Fruit fly (Drosophila melanogaster): ENCODE data around the gene Twdlalpha.

Twdlalpha gene

DNA sequence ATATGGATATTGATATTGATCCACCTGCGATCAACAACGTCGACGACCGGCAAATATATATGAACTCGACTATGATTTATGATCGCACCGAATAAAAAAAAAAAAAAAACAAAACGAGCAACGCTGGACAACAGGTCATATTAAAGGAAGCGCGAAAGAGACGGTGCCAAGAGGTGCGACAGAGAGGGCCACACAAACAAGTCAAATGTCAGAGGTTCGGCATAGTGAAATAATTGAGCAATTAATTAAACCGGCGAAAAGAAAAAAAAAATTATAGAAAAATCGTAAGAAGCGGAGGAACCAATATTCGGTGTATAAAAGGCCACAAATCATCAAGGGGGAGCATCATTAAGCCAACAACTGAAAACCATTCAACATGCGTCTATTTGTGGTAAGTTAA is at the start of gene Twdlalpha:
Twdlalpha (plus strand) TSS at position 301 of the 400 bp plus-strand sequence.
- TF ChIP-seq Abd-B (GFP tag; optimal IDR thresholded peaks at IDR 0.05) = no peak
- no peak for TF ChIP-seq Vsx2 (GFP tag; optimal IDR thresholded peaks at IDR 0.05; ENCODE audit: partially characterized antibody)
- TF ChIP-seq Myc (optimal IDR thresholded peaks at IDR 0.05) = no peak
- TF ChIP-seq GATAd (GFP tag; optimal IDR thresholded peaks at IDR 0.05) = no peak
- no peak for TF ChIP-seq CrebA (GFP tag; optimal IDR thresholded peaks at IDR 0.05; ENCODE audit: borderline replicate concordance)
- no peak for TF ChIP-seq sage (GFP tag; optimal IDR thresholded peaks at IDR 0.05)
- TF ChIP-seq pan (optimal IDR thresholded peaks at IDR 0.05) = no peak
- no peak for TF ChIP-seq jim (GFP tag; optimal IDR thresholded peaks at IDR 0.05)
- TF ChIP-seq Rel (GFP tag; optimal IDR thresholded peaks at IDR 0.05) = no peak
- no peak for TF ChIP-seq Rel (tag; optimal IDR thresholded peaks at IDR 0.05)
- no peak for TF ChIP-seq tai (GFP tag; optimal IDR thresholded peaks at IDR 0.05)
- TF ChIP-seq Jra (GFP tag; optimal IDR thresholded peaks at IDR 0.05) = no peak
- no peak for TF ChIP-seq ey (GFP tag; optimal IDR thresholded peaks at IDR 0.05)
- no peak for TF ChIP-seq rgr (GFP tag; optimal IDR thresholded peaks at IDR 0.05)
- no peak for TF ChIP-seq Hr83 (GFP tag; optimal IDR thresholded peaks at IDR 0.05; ENCODE audit: poor library complexity, severe bottlenecking)
- no peak for TF ChIP-seq dl (GFP tag; optimal IDR thresholded peaks at IDR 0.05; ENCODE audit: insufficient read depth in 1 of 2, partially characterized antibody in 2 of 2)
- no peak for TF ChIP-seq dsf (GFP tag; optimal IDR thresholded peaks at IDR 0.05; ENCODE audit: borderline replicate concordance)
- no peak for TF ChIP-seq dmrt93B (GFP tag; optimal IDR thresholded peaks at IDR 0.05)

DNA sequence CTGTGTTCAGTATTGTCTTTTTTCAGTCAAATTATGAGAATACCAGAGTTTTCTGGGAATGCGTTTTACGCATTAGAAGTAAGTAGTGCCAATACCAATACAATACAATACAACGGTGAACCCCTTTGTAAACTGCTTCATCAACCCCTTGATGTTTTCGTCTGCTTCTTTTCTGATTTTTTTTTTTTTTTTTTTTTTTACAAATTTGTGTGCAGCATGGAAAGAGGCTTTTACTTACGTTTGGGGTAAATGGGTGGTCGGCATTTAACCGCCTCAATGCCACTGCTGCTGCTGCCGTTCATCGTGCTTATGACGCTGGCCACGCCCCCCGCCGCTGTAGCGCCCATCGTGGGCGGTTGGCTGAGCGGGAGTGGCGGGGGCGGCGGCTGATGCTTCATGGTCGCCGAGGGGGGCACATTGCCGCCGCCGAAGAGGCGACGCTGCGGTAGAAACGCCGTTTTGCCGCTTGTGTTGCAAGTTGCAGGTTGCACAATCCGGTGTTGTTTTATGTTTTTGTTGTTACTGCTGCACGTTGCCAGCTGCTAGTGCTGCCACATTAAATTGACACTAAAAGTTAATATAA is 48.8 kb upstream of the Twdlalpha start:
- TF ChIP-seq Hnf4 (GFP tag; optimal IDR thresholded peaks at IDR 0.05) = no peak
- TF ChIP-seq tai (GFP tag; optimal IDR thresholded peaks at IDR 0.05) = no peak
- no peak for TF ChIP-seq Hr78 (GFP tag; optimal IDR thresholded peaks at IDR 0.05)
- no peak for TF ChIP-seq rgr (GFP tag; optimal IDR thresholded peaks at IDR 0.05)

DNA sequence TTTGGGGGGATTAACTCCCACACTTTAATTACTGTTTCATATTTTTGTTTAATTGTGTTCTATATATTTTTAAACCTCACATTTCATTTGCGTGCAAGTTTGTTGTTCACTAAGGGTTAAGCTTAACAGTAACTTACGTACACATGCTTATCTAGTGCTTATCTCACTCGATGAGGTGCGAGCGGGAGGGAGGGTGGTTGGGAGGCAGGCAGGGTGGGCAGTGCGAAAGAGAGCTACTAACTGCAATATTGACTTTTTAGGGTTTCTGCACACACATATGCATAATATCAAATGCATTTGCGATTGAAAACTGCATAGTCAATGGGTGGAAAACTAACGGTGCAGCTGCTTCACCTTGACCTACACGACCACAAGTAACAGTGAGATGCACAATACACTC is 48.2 kb upstream of the Twdlalpha start:
- no peak for TF ChIP-seq HLH106 (tag; optimal IDR thresholded peaks at IDR 0.05)
- peak; percentile 23 for TF ChIP-seq fru (GFP tag; optimal IDR thresholded peaks at IDR 0.05)

DNA sequence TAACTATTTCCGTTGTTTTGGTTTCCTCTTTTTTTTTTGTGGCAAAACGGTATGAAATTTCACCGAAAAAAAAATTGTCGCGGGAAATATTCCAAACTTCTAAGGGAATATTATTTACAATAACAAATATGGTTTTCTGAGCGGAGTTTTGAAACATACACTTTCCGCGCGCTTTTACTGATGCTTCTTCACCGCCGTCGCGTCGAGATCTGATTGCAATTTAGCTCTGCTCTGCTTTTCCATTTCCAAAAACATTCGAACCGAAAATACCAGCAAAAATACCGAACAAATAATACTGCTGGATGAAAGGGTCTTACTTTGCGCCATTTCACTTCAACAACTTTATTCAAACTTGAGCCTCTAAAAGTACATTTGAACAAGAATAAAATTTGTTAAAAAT is 47.7 kb upstream of the Twdlalpha start, which contains the start of gene Septin4:
Septin4 (minus strand) TSS at position 215 of the 400 bp plus-strand sequence.
- TF ChIP-seq Hr78 (GFP tag; optimal IDR thresholded peaks at IDR 0.05) (no peak), Hnf4 (GFP tag; optimal IDR thresholded peaks at IDR 0.05) (no peak), Abd-B (GFP tag; optimal IDR thresholded peaks at IDR 0.05) (no peak), br (GFP tag; optimal IDR thresholded peaks at IDR 0.05) (no peak), jim (GFP tag; optimal IDR thresholded peaks at IDR 0.05) (no peak), psq (GFP tag; optimal IDR thresholded peaks at IDR 0.05) (no peak), CrebA (GFP tag; optimal IDR thresholded peaks at IDR 0.05; ENCODE audit: borderline replicate concordance) (no peak), tai (GFP tag; optimal IDR thresholded peaks at IDR 0.05) (no peak), dsf (GFP tag; optimal IDR thresholded peaks at IDR 0.05; ENCODE audit: borderline replicate concordance) (no peak), CG9705 (GFP tag; optimal IDR thresholded peaks at IDR 0.05) (no peak), Vsx2 (GFP tag; optimal IDR thresholded peaks at IDR 0.05; ENCODE audit: partially characterized antibody) (no peak), usp (GFP tag; optimal IDR thresholded peaks at IDR 0.05) (no peak)

DNA sequence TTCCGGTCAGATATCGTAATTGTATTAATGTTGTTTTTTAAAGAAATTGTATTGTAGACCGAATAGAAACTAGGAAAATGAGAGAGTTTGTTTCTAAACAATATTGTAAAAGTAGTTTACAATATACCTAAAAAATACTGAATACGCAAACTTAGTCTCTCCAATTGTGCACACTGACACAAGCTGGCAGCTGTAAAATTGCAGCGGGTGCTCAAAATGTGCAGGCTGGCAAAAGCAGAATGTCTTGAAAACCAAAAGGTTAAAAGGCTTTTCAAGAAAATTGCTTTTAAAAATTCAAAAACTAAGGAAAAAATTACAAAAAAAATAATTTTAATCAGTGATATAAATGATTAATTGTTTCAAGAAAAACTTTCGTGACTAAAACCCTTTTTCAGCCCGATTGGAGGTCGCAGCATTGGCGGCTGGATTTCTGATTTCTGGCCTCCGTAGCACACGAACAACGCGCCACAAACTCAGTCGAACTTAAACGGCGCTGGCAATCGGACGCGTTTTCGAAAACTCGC is 46.9 kb upstream of the Twdlalpha start, which contains the start of gene CG4678:
CG4678 (plus strand) TSS at position 474 of the 524 bp plus-strand sequence.
- TF ChIP-seq woc (GFP tag; optimal IDR thresholded peaks at IDR 0.05) (no peak), Vsx2 (GFP tag; optimal IDR thresholded peaks at IDR 0.05; ENCODE audit: partially characterized antibody) (peak; percentile 66), h (GFP tag; optimal IDR thresholded peaks at IDR 0.05) (no peak), usp (GFP tag; optimal IDR thresholded peaks at IDR 0.05) (no peak), brk (GFP tag; optimal IDR thresholded peaks at IDR 0.05) (no peak), foxo (GFP tag; optimal IDR thresholded peaks at IDR 0.05) (no peak), dmrt93B (GFP tag; optimal IDR thresholded peaks at IDR 0.05) (no peak), Mio (GFP tag; optimal IDR thresholded peaks at IDR 0.05) (no peak), CG32264 (GFP tag; optimal IDR thresholded peaks at IDR 0.05) (no peak), Dif (GFP tag; optimal IDR thresholded peaks at IDR 0.05; ENCODE audit: partially characterized antibody) (peak; percentile 96), CrebA (GFP tag; optimal IDR thresholded peaks at IDR 0.05; ENCODE audit: borderline replicate concordance) (no peak), dl (GFP tag; optimal IDR thresholded peaks at IDR 0.05; ENCODE audit: insufficient read depth in 1 of 2, partially characterized antibody in 2 of 2) (peak; percentile 53 to 80), rgr (GFP tag; optimal IDR thresholded peaks at IDR 0.05) (no peak)

Data from whole organism, wandering third instar larva.